Worm (Caenorhabditis elegans) whole organism, midembryonic: ENCODE measurements around the gene lips-13.

Experiments
- T22C8.4 ChIP-seq: fragments of 200-800 bp; sonication (Bioruptor generic); IDR thresholded peaks from 2 replicates; pipeline ENCODE4 v1.3.6; 2022; ENCODE audit warnings: missing genetic modification characterization, missing compliant biosample characterization
- cog-1 ChIP-seq: sonication (generic microtip); optimal IDR thresholded peaks from 2 replicates; lab custom pipeline; 2016; ENCODE audit warnings: missing genetic modification characterization, missing compliant biosample characterization
- flt-1 ChIP-seq: fragments of 200-800 bp; sonication (Bioruptor generic); IDR thresholded peaks from 2 replicates; pipeline ENCODE4 v1.3.6; 2022; ENCODE audit warnings: missing genetic modification characterization, missing compliant biosample characterization
- klf-2 ChIP-seq: fragments of 200-800 bp; sonication (Bioruptor generic); conservative IDR thresholded peaks from 2 replicates; pipeline ENCODE4 v1.3.6; 2022; ENCODE audit warnings: missing genetic modification reagents, missing genetic modification characterization, missing compliant biosample characterization
- med-1 ChIP-seq: sonication (generic microtip); optimal IDR thresholded peaks from 2 replicates; lab custom pipeline; 2017; ENCODE audit warnings: missing genetic modification characterization, mild to moderate bottlenecking, missing compliant biosample characterization, antibody characterized with exemption, missing genetic modification reagents; ENCODE audit not compliant: insufficient read depth
- ref-1 ChIP-seq: fragments of 200-800 bp; sonication (Bioruptor generic); conservative IDR thresholded peaks from 2 replicates; pipeline ENCODE4 v1.3.6; 2022; ENCODE audit warnings: missing genetic modification reagents, missing genetic modification characterization, missing compliant biosample characterization
- tab-1 ChIP-seq: fragments of 200-800 bp; sonication (Bioruptor generic); IDR thresholded peaks from 2 replicates; pipeline ENCODE4 v1.3.6; 2022; ENCODE audit warnings: missing genetic modification characterization, missing compliant biosample characterization
- ztf-23 ChIP-seq: fragments of 200-800 bp; sonication (Bioruptor generic); IDR thresholded peaks from 2 replicates; pipeline ENCODE4 v1.3.6; 2022; ENCODE audit warnings: missing genetic modification reagents, missing genetic modification characterization, missing compliant biosample characterization
- ztf-29 ChIP-seq: fragments of 200-800 bp; sonication (Bioruptor generic); IDR thresholded peaks from 2 replicates; pipeline ENCODE4 v1.3.6; 2022; ENCODE audit warnings: missing genetic modification reagents, missing genetic modification characterization, missing compliant biosample characterization

DNA sequence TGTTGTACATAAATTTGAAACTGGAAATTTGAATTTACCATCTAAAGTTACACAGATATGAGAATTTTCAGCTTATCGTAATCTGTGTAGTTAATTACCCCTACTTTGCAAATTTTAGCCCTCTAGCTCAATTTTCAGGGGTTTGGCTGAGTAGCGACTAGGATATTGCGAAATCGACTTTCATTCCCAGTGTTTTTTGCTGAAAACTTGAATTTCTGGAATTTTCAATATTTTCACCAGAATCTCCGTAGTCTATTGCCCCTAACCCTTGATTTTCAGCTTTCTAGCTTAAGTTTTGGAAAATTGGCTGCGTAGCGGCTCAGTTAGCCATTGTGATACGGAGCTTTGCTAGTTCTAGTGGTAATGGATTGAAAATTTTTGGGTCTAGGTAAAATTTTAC lies 39.3 kb upstream of the lips-13 start:
- TF ChIP-seq flt-1: no peak
- no peak for TF ChIP-seq T22C8.4 (GFP tag; lab: Robert Waterston, UW)
- no peak for TF ChIP-seq ztf-23 (GFP tag; lab: Robert Waterston, UW)
- TF ChIP-seq ref-1 (GFP tag; lab: Robert Waterston, UW): no peak
- TF ChIP-seq tab-1: no peak
- TF ChIP-seq klf-2 (GFP tag; lab: Robert Waterston, UW): no peak
- TF ChIP-seq ztf-29: no peak
- no peak for TF ChIP-seq med-1 (GFP tag; lab: Kevin White, UChicago)
- no peak for TF ChIP-seq cog-1 (tag; lab: Kevin White, UChicago)
